Worm (Caenorhabditis elegans) whole organism, young adult: ENCODE results near the gene vps-15.

Experiments used
- B0019.2 ChIP-seq: fragments of 200-800 bp; sonication (Bioruptor generic); conservative IDR thresholded peaks from 2 replicates; pipeline ENCODE4 v1.3.6; 2022; ENCODE audit warnings: missing genetic modification reagents, missing genetic modification characterization, missing compliant biosample characterization
- B0035.1 ChIP-seq: sonication (generic microtip); optimal IDR thresholded peaks from 2 replicates; lab custom pipeline; 2016; ENCODE audit warnings: missing genetic modification characterization, mild to moderate bottlenecking, missing compliant biosample characterization, missing genotype, missing genetic modification reagents
- B0261.1 ChIP-seq: sonication (generic microtip); optimal IDR thresholded peaks from 2 replicates; lab custom pipeline; 2016; ENCODE audit warnings: mild to moderate bottlenecking, missing genetic modification characterization, moderate library complexity, missing compliant biosample characterization
- D2030.7 ChIP-seq: fragments of 200-800 bp; sonication (Bioruptor generic); IDR thresholded peaks from 2 replicates; pipeline ENCODE4 v1.3.6; 2022; ENCODE audit warnings: missing genetic modification reagents, missing genetic modification characterization, missing compliant biosample characterization
- F22D6.2 ChIP-seq: sonication (generic microtip); optimal IDR thresholded peaks from 2 replicates; lab custom pipeline; 2016; ENCODE audit warnings: mild to moderate bottlenecking, missing genetic modification characterization, missing compliant biosample characterization
- F33H1.4 ChIP-seq: fragments of 200-800 bp; sonication (Bioruptor generic); IDR thresholded peaks from 2 replicates; pipeline ENCODE4 v1.3.6; 2022; ENCODE audit warnings: missing genetic modification reagents, missing genetic modification characterization, missing compliant biosample characterization
- T26A5.8 ChIP-seq: sonication (generic microtip); optimal IDR thresholded peaks from 2 replicates; lab custom pipeline; 2016; ENCODE audit warnings: missing genetic modification characterization, missing compliant biosample characterization
- Y53F4B.3 ChIP-seq: fragments of 200-800 bp; sonication (Bioruptor generic); IDR thresholded peaks from 2 replicates; pipeline ENCODE4 v1.3.6; 2022; ENCODE audit warnings: missing genetic modification reagents, missing genetic modification characterization, missing compliant biosample characterization
- Y56A3A.18 ChIP-seq: fragments of 200-800 bp; sonication (Bioruptor generic); IDR thresholded peaks from 2 replicates; pipeline ENCODE4 v1.3.6; 2022; ENCODE audit warnings: missing genetic modification reagents, missing genetic modification characterization, missing compliant biosample characterization
- Y67H2A.10 ChIP-seq: fragments of 200-800 bp; sonication (Bioruptor generic); conservative IDR thresholded peaks from 2 replicates; pipeline ENCODE4 v1.3.6; 2022; ENCODE audit warnings: missing genetic modification reagents, missing genetic modification characterization, missing compliant biosample characterization
- Y79H2A.3 ChIP-seq: fragments of 200-800 bp; sonication (Bioruptor generic); conservative IDR thresholded peaks from 2 replicates; pipeline ENCODE4 v1.3.6; 2022; ENCODE audit warnings: missing genetic modification reagents, missing genetic modification characterization, missing compliant biosample characterization
- ZK185.1 ChIP-seq: sonication (generic microtip); optimal IDR thresholded peaks from 2 replicates; lab custom pipeline; 2016; ENCODE audit warnings: mild to moderate bottlenecking, missing genetic modification characterization, missing compliant biosample characterization; ENCODE audit not compliant: poor library complexity, severe bottlenecking
- ama-1 ChIP-seq, 3 experiments: fragments of 150-350 bp in 1 of 3; sonication (generic microtip) in 2 of 3; optimal IDR thresholded peaks; 2 replicates each; lab custom pipeline; 2014 to 2018; ENCODE audit warnings: missing biosample characterization in 2 of 3, missing genetic modification characterization in 2 of 3, missing genetic modification reagents in 2 of 3
- aptf-3 ChIP-seq: fragments of 200-800 bp; sonication (Bioruptor generic); IDR thresholded peaks from 2 replicates; pipeline ENCODE4 v1.3.6; 2022; ENCODE audit warnings: missing genetic modification characterization, missing compliant biosample characterization
- atf-7 ChIP-seq: sonication (generic microtip); optimal IDR thresholded peaks from 2 replicates; lab custom pipeline; 2017; ENCODE audit warnings: mild to moderate bottlenecking, missing genetic modification characterization, missing compliant biosample characterization
- attf-3 ChIP-seq: fragments of 200-800 bp; sonication (Bioruptor generic); conservative IDR thresholded peaks from 2 replicates; pipeline ENCODE4 v1.3.6; 2022; ENCODE audit warnings: missing genetic modification reagents, missing genetic modification characterization, missing compliant biosample characterization
- cebp-1 ChIP-seq, 2 experiments: fragments of 200-800 bp in 1 of 2; sonication (Bioruptor generic) in 1 of 2; sonication (generic microtip) in 1 of 2; IDR thresholded peaks in 1 of 2; optimal IDR thresholded peaks in 1 of 2; 2 replicates each; pipeline versions ENCODE4 v1.3.6 to Lab custom; 2017 to 2022; ENCODE audit warnings: missing compliant biosample characterization in 2 of 2, missing genetic modification characterization in 2 of 2, mild to moderate bottlenecking in 1 of 2, missing genetic modification reagents in 1 of 2, moderate library complexity in 1 of 2
- ceh-27 ChIP-seq: fragments of 200-800 bp; sonication (Bioruptor generic); optimal IDR thresholded peaks from 2 replicates; lab custom pipeline; 2018; ENCODE audit warnings: mild to moderate bottlenecking, missing genetic modification characterization, moderate library complexity, missing compliant biosample characterization
- ceh-79 ChIP-seq: sonication (generic microtip); optimal IDR thresholded peaks from 2 replicates; lab custom pipeline; 2017; ENCODE audit warnings: mild to moderate bottlenecking, missing genetic modification characterization, missing compliant biosample characterization
- dox-1 ChIP-seq: fragments of 200-800 bp; sonication (Bioruptor generic); IDR thresholded peaks from 2 replicates; pipeline ENCODE4 v1.3.6; 2022; ENCODE audit warnings: missing genetic modification reagents, missing genetic modification characterization, missing compliant biosample characterization
- dpff-1 ChIP-seq: sonication (generic microtip); optimal IDR thresholded peaks from 2 replicates; lab custom pipeline; 2017; ENCODE audit warnings: mild to moderate bottlenecking, missing genetic modification characterization, missing compliant biosample characterization
- egl-18 ChIP-seq: fragments of 200-800 bp; sonication (Bioruptor generic); IDR thresholded peaks from 2 replicates; pipeline ENCODE4 v1.3.6; 2022; ENCODE audit warnings: missing genetic modification reagents, missing genetic modification characterization, missing compliant biosample characterization
- egl-44 ChIP-seq: fragments of 200-800 bp; sonication (Bioruptor generic); IDR thresholded peaks from 2 replicates; pipeline ENCODE4 v1.3.6; 2022; ENCODE audit warnings: missing genetic modification reagents, missing genetic modification characterization, missing compliant biosample characterization
- hrde-1 ChIP-seq: sonication (generic microtip); optimal IDR thresholded peaks from 2 replicates; lab custom pipeline; 2016; ENCODE audit warnings: missing genetic modification characterization, mild to moderate bottlenecking, missing compliant biosample characterization, moderate library complexity, missing genotype, missing genetic modification reagents, borderline replicate concordance
- hsf-1 ChIP-seq: fragments of 200-800 bp; sonication (Bioruptor generic); IDR thresholded peaks from 2 replicates; pipeline ENCODE4 v1.3.6; 2022; ENCODE audit warnings: missing genetic modification reagents, missing genetic modification characterization, missing compliant biosample characterization
- let-607 ChIP-seq, 2 experiments: fragments of 200-800 bp in 1 of 2; sonication (Bioruptor generic) in 1 of 2; sonication (generic microtip) in 1 of 2; optimal IDR thresholded peaks; 2 replicates each; lab custom pipeline; 2016 to 2018; ENCODE audit warnings: mild to moderate bottlenecking in 2 of 2, missing compliant biosample characterization in 2 of 2, missing genetic modification characterization in 2 of 2, moderate library complexity in 2 of 2, missing genotype in 1 of 2
- madf-10 ChIP-seq: sonication (generic microtip); optimal IDR thresholded peaks from 2 replicates; lab custom pipeline; 2016; ENCODE audit warnings: mild to moderate bottlenecking, missing genetic modification characterization, missing compliant biosample characterization
- madf-6 ChIP-seq: fragments of 200-800 bp; sonication (Bioruptor generic); IDR thresholded peaks from 2 replicates; pipeline ENCODE4 v1.3.6; 2022; ENCODE audit warnings: missing genetic modification reagents, missing genetic modification characterization, missing compliant biosample characterization
- mes-4 ChIP-seq: sonication (generic microtip); optimal IDR thresholded peaks from 2 replicates; lab custom pipeline; 2016; ENCODE audit warnings: missing genotype, missing genetic modification characterization, missing compliant biosample characterization
- nfya-1 ChIP-seq: sonication (generic microtip); optimal IDR thresholded peaks from 2 replicates; lab custom pipeline; 2017; ENCODE audit warnings: antibody characterized with exemption, missing compliant biosample characterization, missing genetic modification characterization, borderline replicate concordance; ENCODE audit not compliant: insufficient read depth
- nfyb-1 ChIP-seq: fragments of 200-800 bp; sonication (Bioruptor generic); IDR thresholded peaks from 2 replicates; pipeline ENCODE4 v1.3.6; 2022; ENCODE audit warnings: missing genetic modification reagents, missing genetic modification characterization, missing compliant biosample characterization
- nhr-120 ChIP-seq: fragments of 200-800 bp; sonication (Bioruptor generic); IDR thresholded peaks from 2 replicates; pipeline ENCODE4 v1.3.6; 2022; ENCODE audit warnings: missing genetic modification characterization, missing compliant biosample characterization
- pbrm-1 ChIP-seq: fragments of 200-800 bp; sonication (Bioruptor generic); IDR thresholded peaks from 2 replicates; pipeline ENCODE4 v1.3.6; 2022; ENCODE audit warnings: missing genetic modification reagents, missing genetic modification characterization, missing compliant biosample characterization
- pha-4 ChIP-seq: fragments of 150-350 bp; sonication (generic microtip); optimal IDR thresholded peaks from 2 replicates; lab custom pipeline; 2014; ENCODE audit warnings: missing biosample characterization, missing genetic modification reagents, missing genetic modification characterization
- rcor-1 ChIP-seq: fragments of 200-800 bp; sonication (Bioruptor generic); IDR thresholded peaks from 2 replicates; pipeline ENCODE4 v1.3.6; 2022; ENCODE audit warnings: missing genetic modification reagents, missing genetic modification characterization, missing compliant biosample characterization
- rec-8 ChIP-seq, 2 experiments: sonication (generic microtip); optimal IDR thresholded peaks; 2 replicates each; lab custom pipeline; 2016; ENCODE audit warnings: mild to moderate bottlenecking in 2 of 2, missing genetic modification characterization in 2 of 2, missing genetic modification reagents in 2 of 2, missing genotype in 2 of 2, missing biosample characterization in 1 of 2, missing compliant biosample characterization in 1 of 2, moderate library complexity in 1 of 2
- rpc-1 ChIP-seq, 2 experiments: fragments of 150-350 bp in 1 of 2; sonication (generic microtip) in 1 of 2; optimal IDR thresholded peaks; 2 replicates each; lab custom pipeline; 2014 to 2018; ENCODE audit warnings: missing biosample characterization in 1 of 2, missing genetic modification characterization in 1 of 2, missing genetic modification reagents in 1 of 2, missing genotype in 1 of 2
- sdz-38 ChIP-seq: sonication (generic microtip); optimal IDR thresholded peaks from 2 replicates; lab custom pipeline; 2016; ENCODE audit warnings: missing genotype, missing genetic modification characterization, missing compliant biosample characterization
- sea-2 ChIP-seq: fragments of 200-800 bp; sonication (Bioruptor generic); IDR thresholded peaks from 2 replicates; pipeline ENCODE4 v1.3.6; 2022; ENCODE audit warnings: missing genetic modification characterization, missing compliant biosample characterization
- snpc-1.3 ChIP-seq: sonication (generic microtip); optimal IDR thresholded peaks from 2 replicates; lab custom pipeline; 2017; ENCODE audit warnings: missing genetic modification characterization, mild to moderate bottlenecking, missing compliant biosample characterization, antibody characterized with exemption, moderate library complexity, missing genotype, missing genetic modification reagents; ENCODE audit not compliant: insufficient read depth
- tbp1 ChIP-seq: fragments of 200-800 bp; sonication (Bioruptor generic); optimal IDR thresholded peaks from 2 replicates; lab custom pipeline; 2018; ENCODE audit warnings: mild to moderate bottlenecking, missing genetic modification characterization, missing compliant biosample characterization
- tbx-9 ChIP-seq: sonication (generic microtip); optimal IDR thresholded peaks from 2 replicates; lab custom pipeline; 2016; ENCODE audit warnings: borderline replicate concordance, missing genetic modification characterization, inconsistent platforms, missing compliant biosample characterization
- unc-62 ChIP-seq: fragments of 150-350 bp; optimal IDR thresholded peaks from 2 replicates; lab custom pipeline; 2014; ENCODE audit warnings: missing biosample characterization, missing genetic modification reagents, missing genetic modification characterization
- ztf-22 ChIP-seq: fragments of 200-800 bp; sonication (Bioruptor generic); optimal IDR thresholded peaks from 2 replicates; lab custom pipeline; 2018; ENCODE audit warnings: mild to moderate bottlenecking, missing genetic modification characterization, moderate library complexity, missing compliant biosample characterization
- ztf-26 ChIP-seq: sonication (generic microtip); optimal IDR thresholded peaks from 2 replicates; lab custom pipeline; 2017; ENCODE audit warnings: missing genetic modification characterization, missing compliant biosample characterization

Gene vps-15

ce11 chrII:11960596-11961217 lies 45.1 kb upstream of the vps-15 start (continued):
- peak; percentile 93 for TF ChIP-seq atf-7 (tag; lab: Kevin White, UChicago)
- TF ChIP-seq let-607 (tag; optimal IDR thresholded peaks at IDR 0.05; lab: Kevin White, UChicago): peak; percentile 71 to 81
- peak; percentile 99 for TF ChIP-seq nhr-120 (GFP tag; lab: Robert Waterston, UW)
- peak; percentile 92 for TF ChIP-seq madf-10 (tag; lab: Kevin White, UChicago)
- peak; percentile 95 for TF ChIP-seq ztf-26 (tag; lab: Kevin White, UChicago)
- TF ChIP-seq D2030.7 (GFP tag; lab: Robert Waterston, UW): peak; percentile 96
- TF ChIP-seq tbx-9: peak; percentile 97
- TF ChIP-seq madf-6 (GFP tag; lab: Robert Waterston, UW): peak; percentile 90
- TF ChIP-seq Y56A3A.18 (GFP tag; lab: Robert Waterston, UW): peak; percentile 96
- TF ChIP-seq pha-4: no peak
- no peak for TF ChIP-seq nfya-1 (tag; lab: Kevin White, UChicago)
- peak; percentile 92 for TF ChIP-seq egl-18
- TF ChIP-seq pbrm-1: peak; percentile 93
- peak; percentile 97 for TF ChIP-seq nfyb-1 (GFP tag; lab: Robert Waterston, UW)
- peak; percentile 93 for TF ChIP-seq rcor-1 (GFP tag; lab: Robert Waterston, UW)
- TF ChIP-seq B0019.2: peak; percentile 87
- peak; percentile 98 for TF ChIP-seq dox-1 (GFP tag; lab: Robert Waterston, UW)
- peak; percentile 96 for TF ChIP-seq snpc-1.3 (tag; lab: Kevin White, UChicago)
- TF ChIP-seq rec-8 (tag; optimal IDR thresholded peaks at IDR 0.05; lab: Kevin White, UChicago): peak; percentile 96 to 99
- TF ChIP-seq aptf-3 (GFP tag; lab: Robert Waterston, UW): peak; percentile 95
- TF ChIP-seq attf-3: peak; percentile 85
- TF ChIP-seq unc-62 (GFP tag; lab: Kevin White, UChicago): no peak
- peak; percentile 100 for TF ChIP-seq B0261.1 (tag; lab: Kevin White, UChicago)
- TF ChIP-seq ztf-22 (GFP tag; lab: Kevin White, UChicago): peak; percentile 92
- peak; percentile 60 for TF ChIP-seq sdz-38
- peak; percentile 96 for TF ChIP-seq ceh-27 (GFP tag; lab: Kevin White, UChicago)
- TF ChIP-seq Y53F4B.3 (GFP tag; lab: Robert Waterston, UW): peak; percentile 89
- peak; percentile 97 for TF ChIP-seq hrde-1
- TF ChIP-seq mes-4 (tag; lab: Kevin White, UChicago): peak; percentile 95
- TF ChIP-seq egl-44: peak; percentile 99
- TF ChIP-seq ZK185.1: peak; percentile 93
- TF ChIP-seq tbp1 (GFP tag; lab: Kevin White, UChicago): peak; percentile 100
- peak; percentile 92 for TF ChIP-seq B0035.1 (tag; lab: Kevin White, UChicago)
- peak; percentile 88 for TF ChIP-seq cebp-1 (GFP tag; IDR thresholded peaks at IDR 0.05; lab: Robert Waterston, UW)
- peak; percentile 95 for TF ChIP-seq cebp-1 (tag; optimal IDR thresholded peaks at IDR 0.05; lab: Kevin White, UChicago)
- TF ChIP-seq hsf-1 (GFP tag; lab: Robert Waterston, UW): peak; percentile 82
- peak; percentile 97 for TF ChIP-seq ceh-79 (tag; lab: Kevin White, UChicago)
- TF ChIP-seq F33H1.4: peak; percentile 76
- TF ChIP-seq Y67H2A.10 (GFP tag; lab: Robert Waterston, UW): peak; percentile 91
- no peak for TF ChIP-seq ama-1 (optimal IDR thresholded peaks at IDR 0.05; lab: Kevin White, UChicago)
- TF ChIP-seq ama-1 (GFP tag; optimal IDR thresholded peaks at IDR 0.05; lab: Kevin White, UChicago): peak; percentile 90 to 96
- TF ChIP-seq F22D6.2 (tag; lab: Kevin White, UChicago): peak; percentile 80
- peak; percentile 99 for TF ChIP-seq T26A5.8 (tag; lab: Kevin White, UChicago)
- TF ChIP-seq sea-2 (GFP tag; lab: Robert Waterston, UW): peak; percentile 96
- TF ChIP-seq dpff-1 (tag; lab: Kevin White, UChicago): peak; percentile 88
- TF ChIP-seq Y79H2A.3 (GFP tag; lab: Robert Waterston, UW): peak; percentile 94
- peak; percentile 89 for TF ChIP-seq rpc-1 (optimal IDR thresholded peaks at IDR 0.05; lab: Kevin White, UChicago)
- TF ChIP-seq rpc-1 (tag; optimal IDR thresholded peaks at IDR 0.05; lab: Kevin White, UChicago): peak; percentile 96
